Worm (Caenorhabditis elegans): ENCODE measurements around the gene F10G7.9.

ce11 chrII:4674188-4674587, 32.1 kb downstream of the F10G7.9 start:
- TF ChIP-seq zfp-2 (tag; optimal IDR thresholded peaks at IDR 0.05) (no peak), ces-1 (GFP tag; optimal IDR thresholded peaks at IDR 0.05) (no peak), zag-1 (tag; optimal IDR thresholded peaks at IDR 0.05) (no peak), unc-62 (GFP tag; optimal IDR thresholded peaks at IDR 0.05 in 1 of 2) (no peak), unc-62 (tag; optimal IDR thresholded peaks at IDR 0.05) (no peak), madf-9 (GFP tag; conservative IDR thresholded peaks at IDR 0.05) (no peak)

All from whole organism, L4 larva.